Worm (Caenorhabditis elegans) whole organism, young adult: ENCODE results near the gene F36H12.9.

Source experiments
- B0019.2 ChIP-seq: fragments of 200-800 bp; sonication (Bioruptor generic); conservative IDR thresholded peaks from 2 replicates; pipeline ENCODE4 v1.3.6; 2022; ENCODE audit warnings: missing genetic modification reagents, missing genetic modification characterization, missing compliant biosample characterization
- T07F8.4 ChIP-seq: sonication (generic microtip); optimal IDR thresholded peaks from 2 replicates; lab custom pipeline; 2016; ENCODE audit warnings: mild to moderate bottlenecking, missing genetic modification characterization, moderate library complexity, missing compliant biosample characterization
- cebp-2 ChIP-seq: fragments of 200-800 bp; sonication (Bioruptor generic); IDR thresholded peaks from 2 replicates; pipeline ENCODE4 v1.3.6; 2022; ENCODE audit warnings: missing genetic modification characterization, missing compliant biosample characterization
- ceh-27 ChIP-seq: fragments of 200-800 bp; sonication (Bioruptor generic); optimal IDR thresholded peaks from 2 replicates; lab custom pipeline; 2018; ENCODE audit warnings: mild to moderate bottlenecking, missing genetic modification characterization, moderate library complexity, missing compliant biosample characterization
- die-1 ChIP-seq: sonication (generic microtip); optimal IDR thresholded peaks from 2 replicates; lab custom pipeline; 2016; ENCODE audit warnings: missing genotype, mild to moderate bottlenecking, missing genetic modification characterization, missing compliant biosample characterization
- ets-4 ChIP-seq: fragments of 200-800 bp; sonication (Bioruptor generic); optimal IDR thresholded peaks from 2 replicates; lab custom pipeline; 2018; ENCODE audit warnings: mild to moderate bottlenecking, missing genetic modification characterization, missing compliant biosample characterization
- hlh-26 ChIP-seq: fragments of 200-800 bp; sonication (Bioruptor generic); conservative IDR thresholded peaks from 2 replicates; pipeline ENCODE4 v1.3.6; 2022; ENCODE audit warnings: missing genetic modification reagents, missing genetic modification characterization, missing compliant biosample characterization
- pha-4 ChIP-seq: fragments of 150-350 bp; sonication (generic microtip); optimal IDR thresholded peaks from 2 replicates; lab custom pipeline; 2014; ENCODE audit warnings: missing biosample characterization, missing genetic modification reagents, missing genetic modification characterization
- ztf-28 ChIP-seq: fragments of 200-800 bp; sonication (Bioruptor generic); IDR thresholded peaks from 2 replicates; pipeline ENCODE4 v1.3.6; 2022; ENCODE audit warnings: missing genetic modification reagents, missing genetic modification characterization, missing compliant biosample characterization

- TF ChIP-seq B0019.2 (GFP tag; lab: Robert Waterston, UW) (no peak), T07F8.4 (tag; lab: Kevin White, UChicago) (no peak), pha-4 (no peak), ztf-28 (GFP tag; lab: Robert Waterston, UW) (no peak), ets-4 (no peak), die-1 (no peak), hlh-26 (GFP tag; lab: Robert Waterston, UW) (no peak), ceh-27 (GFP tag; lab: Kevin White, UChicago) (no peak), cebp-2 (GFP tag; lab: Robert Waterston, UW) (no peak)
Observed at ce11 chrIV:5281457-5281856, 24.6 kb downstream of the F36H12.9 start.
